Fruit fly (Drosophila melanogaster) ovary, adult (tissue): ENCODE data around the gene CapaR.
A peak's percentile ranks its signal among the peaks of the same experiment; 100 is the strongest.

Experiments
- CG17801 ChIP-seq: fragments of 200-800 bp; optimal IDR thresholded peaks from 2 replicates; lab custom pipeline; 2019; ENCODE audit warnings: missing biosample characterization, mild to moderate bottlenecking, missing genetic modification characterization, moderate library complexity; ENCODE audit not compliant: partially characterized antibody

Gene CapaR

DNA sequence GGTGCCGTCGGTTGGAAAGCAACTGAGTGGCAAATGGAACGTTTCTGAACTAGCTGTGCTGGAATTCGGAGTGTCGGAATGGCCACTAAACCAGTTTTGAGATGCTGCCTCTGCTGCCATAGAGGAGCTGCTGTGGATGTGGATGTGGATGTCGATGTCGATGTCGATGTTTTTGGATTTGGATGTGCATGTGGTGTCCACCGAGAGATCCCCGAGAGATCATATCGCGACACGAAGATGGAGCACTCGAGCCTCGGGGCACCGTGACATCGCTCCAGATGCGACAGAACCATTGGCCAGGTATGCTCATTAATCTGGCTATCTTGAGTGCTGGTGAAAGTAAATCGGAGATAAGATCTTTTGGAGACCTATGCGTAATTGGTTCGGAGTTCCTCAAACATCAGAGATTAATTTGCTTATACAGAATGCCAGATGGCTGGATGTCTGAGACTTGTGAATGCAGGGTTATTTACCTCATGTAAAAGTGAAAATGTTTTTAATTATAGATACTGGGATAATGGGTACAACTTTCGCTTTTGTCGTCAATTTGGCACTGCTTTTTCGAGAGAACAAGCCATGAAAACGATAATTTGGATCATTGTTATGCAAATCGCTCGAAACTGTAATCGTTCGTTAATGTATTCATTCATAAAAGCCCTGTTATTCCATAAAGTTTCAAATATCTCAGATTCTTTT lies 3.7 kb downstream of the CapaR start, which contains the start of gene CG7173:
Gene CG7173, minus strand, starts transcription at position 51 of the 696 bp plus-strand sequence.
- TF ChIP-seq CG17801 (GFP tag; lab: Kevin White, UChicago) = no peak

DNA sequence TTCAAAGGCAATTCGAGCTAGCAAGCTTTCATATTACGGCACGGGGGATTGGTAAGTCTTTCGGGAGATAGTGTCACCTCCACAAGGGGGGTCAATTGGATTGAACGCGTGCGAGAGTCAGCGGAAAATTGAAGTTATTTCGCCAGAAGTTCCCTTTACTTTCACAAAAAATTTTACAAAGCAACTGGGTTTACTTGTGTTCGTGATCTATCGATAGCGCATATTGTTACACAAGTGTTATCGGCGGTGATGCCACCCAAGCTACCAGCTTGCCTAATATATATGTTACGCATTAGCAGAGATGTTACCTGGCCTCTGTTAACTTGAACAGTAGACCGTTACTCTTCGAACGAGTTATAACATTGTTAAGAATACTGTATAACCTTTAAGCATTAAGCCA lies 7.2 kb downstream of the CapaR start, which contains the start of gene Wnk:
Gene Wnk, minus strand, starts transcription at position 177 of the 400 bp plus-strand sequence.
- no peak for TF ChIP-seq CG17801 (GFP tag; lab: Kevin White, UChicago)

DNA sequence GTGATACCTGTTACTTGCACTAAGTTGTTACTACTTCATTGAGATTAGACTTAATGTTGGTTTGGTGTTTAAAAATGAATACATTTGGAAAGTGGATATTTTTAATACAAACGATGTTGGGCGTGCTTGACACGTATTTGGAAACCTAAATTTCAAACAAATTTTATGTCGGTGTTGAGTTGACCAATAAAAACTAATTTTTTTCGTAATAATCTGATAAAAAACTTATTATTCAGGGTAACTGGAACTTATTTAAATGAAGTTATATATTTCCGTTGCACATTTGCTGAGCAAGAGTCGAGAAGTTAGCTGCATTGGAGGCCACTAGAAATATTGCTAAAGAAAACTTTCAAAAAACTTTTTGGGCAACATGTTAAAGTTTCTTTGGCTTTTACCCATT lies 19.9 kb downstream of the CapaR start, which contains the start of gene CG33290:
Gene CG33290, plus strand, starts transcription at position 301 of the 400 bp plus-strand sequence.
- TF ChIP-seq CG17801 (GFP tag; lab: Kevin White, UChicago) = no peak

DNA sequence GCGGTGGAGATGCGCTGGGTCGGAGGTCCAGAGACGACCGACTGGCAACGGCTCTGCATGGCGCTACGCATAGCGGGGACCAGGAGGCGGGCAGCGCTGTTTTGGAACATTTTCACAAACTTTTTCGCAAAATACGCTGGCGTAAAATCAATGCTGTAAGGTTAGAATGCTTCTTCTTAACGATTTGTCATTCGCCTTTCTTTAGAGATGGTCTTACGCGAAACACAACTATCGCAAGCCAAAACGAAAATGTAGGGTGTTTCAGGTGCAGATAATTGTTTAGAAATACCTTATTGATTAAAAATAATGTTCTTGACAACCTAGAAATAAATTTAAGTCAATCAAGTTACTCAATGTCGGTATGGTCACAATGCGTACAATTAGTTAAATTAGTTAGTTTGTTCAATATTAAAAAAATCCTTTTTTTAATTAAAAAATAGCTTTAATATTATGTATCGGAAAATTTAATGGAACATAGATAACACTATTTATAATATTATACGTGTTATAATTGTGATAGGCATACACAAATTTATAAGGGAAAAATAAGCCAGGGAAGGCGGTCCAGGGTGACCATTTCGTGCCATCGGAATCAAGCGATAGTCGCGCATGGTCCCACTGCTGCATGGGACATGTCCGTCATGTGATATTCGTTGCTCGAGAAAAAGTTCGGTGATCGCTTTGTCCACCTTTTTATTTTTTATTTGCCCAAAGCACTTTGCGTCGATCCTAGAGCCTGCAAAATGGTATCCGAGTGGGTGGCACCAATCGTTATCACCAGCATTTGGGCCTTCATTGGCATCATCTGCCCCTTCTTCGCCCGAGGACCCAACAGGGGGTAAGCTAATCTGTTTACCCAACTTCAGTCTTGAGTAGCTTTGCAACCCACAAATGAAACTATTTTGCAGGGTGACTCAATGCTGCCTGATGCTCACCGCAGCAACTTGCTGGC lies 22.5 kb downstream of the CapaR start, which contains the start of the genes COX8 and VhaM9.7-b:
Gene COX8, minus strand, starts transcription at position 203 of the 952 bp plus-strand sequence.
Gene VhaM9.7-b, plus strand, starts transcription at position 618 of the 952 bp plus-strand sequence.
- TF ChIP-seq CG17801 (GFP tag; lab: Kevin White, UChicago) = peak; percentile 33

- TF ChIP-seq CG17801 (GFP tag; lab: Kevin White, UChicago) = no peak
Measured at dm6 chr3L:21538893-21539244, 23.1 kb downstream of the CapaR start.

DNA sequence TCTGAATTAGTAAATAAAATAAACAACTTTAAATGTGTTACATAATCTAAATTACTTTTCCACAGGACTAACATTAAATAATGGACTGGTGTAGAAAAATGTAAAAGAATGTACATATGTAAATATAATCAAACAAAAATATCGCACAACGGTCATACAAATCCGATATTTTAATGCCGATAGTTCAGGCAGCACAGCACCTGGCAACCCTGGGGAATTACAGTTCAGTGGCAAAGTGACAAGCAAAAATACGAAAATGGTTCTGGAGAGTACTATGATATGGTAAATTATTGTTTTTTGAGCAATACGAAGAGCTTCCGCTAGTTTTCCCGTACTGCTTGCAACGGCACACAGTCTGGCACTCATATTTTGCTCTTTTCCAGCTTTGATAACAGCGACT lies 25.1 kb downstream of the CapaR start, which contains the start of gene Rpn10:
Gene Rpn10, plus strand, starts transcription at position 144 of the 400 bp plus-strand sequence.
- no peak for TF ChIP-seq CG17801 (GFP tag; lab: Kevin White, UChicago)

dm6 chr3L:21534360-21534759 lies 27.6 kb downstream of the CapaR start, which contains the start of gene ppk5:
ppk5 (plus strand) TSS chr3L:21534660.
- TF ChIP-seq CG17801 (GFP tag; lab: Kevin White, UChicago) = no peak

DNA sequence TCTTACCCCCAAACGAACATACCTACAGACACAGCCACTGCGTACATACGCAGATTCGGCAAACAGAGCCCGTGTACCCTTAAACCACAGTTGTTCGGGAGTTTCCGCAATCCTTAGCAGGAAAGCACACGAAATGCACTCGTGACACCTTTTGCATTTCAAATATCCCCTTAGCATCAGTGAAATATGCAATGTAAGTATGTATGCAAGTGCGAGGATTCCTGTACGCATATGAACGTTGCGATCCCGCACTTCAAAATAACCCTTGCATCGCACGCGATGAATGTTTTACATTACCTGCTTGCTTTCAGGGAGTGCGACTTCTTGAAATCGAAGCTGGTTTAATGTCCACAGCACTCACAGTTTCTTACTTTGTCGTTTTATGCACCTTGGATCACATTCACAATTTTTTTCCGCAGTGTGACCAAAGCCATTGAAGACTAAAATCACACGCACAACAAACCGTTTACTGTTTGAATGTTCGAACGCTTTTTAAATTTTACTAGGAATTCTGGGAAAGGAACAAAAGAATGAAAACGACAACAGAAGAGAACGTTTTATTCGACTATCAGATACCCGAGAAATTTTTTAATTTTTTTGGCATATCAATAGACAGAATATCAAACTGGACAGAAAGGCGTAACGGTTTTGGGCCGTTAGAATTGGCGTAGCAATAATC lies 28.6 kb downstream of the CapaR start, which contains the start of gene Mkrn1:
Gene Mkrn1, minus strand, starts transcription at position 444 of the 679 bp plus-strand sequence.
- peak; percentile 62 for TF ChIP-seq CG17801 (GFP tag; lab: Kevin White, UChicago)

DNA sequence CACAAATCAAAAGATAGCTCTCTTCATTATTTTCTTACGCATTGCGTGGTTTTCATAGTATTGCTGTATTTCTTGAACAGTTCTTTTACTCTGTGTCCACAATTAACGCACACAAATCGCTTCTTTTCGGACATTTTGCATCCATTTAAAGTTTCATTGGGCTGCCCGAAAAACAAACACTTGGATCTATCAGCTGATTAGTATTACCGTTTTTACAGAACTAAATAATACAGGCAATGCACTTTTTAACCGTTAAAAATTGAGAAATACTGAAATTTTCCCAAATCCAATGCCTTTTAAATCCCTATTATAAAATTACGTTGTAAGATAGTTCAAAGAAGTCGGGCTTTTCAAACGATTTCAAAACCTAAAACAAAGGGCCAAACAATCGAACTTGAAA lies 32.9 kb downstream of the CapaR start, which contains the start of gene Arv1:
Gene Arv1, minus strand, starts transcription at position 226 of the 400 bp plus-strand sequence.
- no peak for TF ChIP-seq CG17801 (GFP tag; lab: Kevin White, UChicago)

DNA sequence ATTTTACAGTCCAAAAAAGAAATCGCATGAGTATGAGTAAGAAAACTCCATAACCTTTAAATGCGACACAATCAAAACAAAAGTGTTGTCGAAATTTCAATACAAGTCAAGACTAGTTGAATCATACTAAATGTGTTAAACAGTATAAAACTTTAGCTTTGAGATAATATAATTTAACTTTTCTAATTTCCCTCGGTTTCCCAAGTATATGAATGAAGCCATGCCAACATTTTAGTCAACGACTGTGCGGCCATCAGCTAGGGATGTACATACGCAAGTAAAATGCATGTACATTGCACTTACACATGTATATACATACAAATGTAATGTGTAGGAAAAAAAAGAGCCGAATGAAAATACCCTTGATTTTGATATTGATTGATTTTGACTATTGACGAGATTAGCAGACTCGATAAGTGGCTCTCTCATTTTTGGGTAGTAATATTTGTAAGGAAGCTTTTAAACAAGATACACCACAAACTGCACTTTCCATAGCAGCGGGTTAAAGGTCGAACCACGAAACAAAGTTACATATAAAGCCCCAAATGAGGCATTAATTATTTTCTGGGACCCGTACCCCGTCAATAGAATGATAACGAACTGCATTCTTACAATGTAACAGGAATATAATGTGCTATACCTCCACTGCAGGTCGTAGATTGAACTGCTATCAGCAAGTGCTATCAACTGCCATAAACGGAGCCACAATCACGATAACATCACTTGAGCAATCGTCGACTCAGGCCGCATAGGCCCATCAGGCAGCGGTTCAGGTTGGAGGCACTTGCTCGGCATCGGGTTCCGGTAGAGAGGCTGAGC lies 37.7 kb downstream of the CapaR start:
- no peak for TF ChIP-seq CG17801 (GFP tag; lab: Kevin White, UChicago)

dm6 chr3L:21523059-21523836 lies 38.7 kb downstream of the CapaR start, which contains the start of gene CG7611:
CG7611 (plus strand) TSS chr3L:21523186.
- no peak for TF ChIP-seq CG17801 (GFP tag; lab: Kevin White, UChicago)

DNA sequence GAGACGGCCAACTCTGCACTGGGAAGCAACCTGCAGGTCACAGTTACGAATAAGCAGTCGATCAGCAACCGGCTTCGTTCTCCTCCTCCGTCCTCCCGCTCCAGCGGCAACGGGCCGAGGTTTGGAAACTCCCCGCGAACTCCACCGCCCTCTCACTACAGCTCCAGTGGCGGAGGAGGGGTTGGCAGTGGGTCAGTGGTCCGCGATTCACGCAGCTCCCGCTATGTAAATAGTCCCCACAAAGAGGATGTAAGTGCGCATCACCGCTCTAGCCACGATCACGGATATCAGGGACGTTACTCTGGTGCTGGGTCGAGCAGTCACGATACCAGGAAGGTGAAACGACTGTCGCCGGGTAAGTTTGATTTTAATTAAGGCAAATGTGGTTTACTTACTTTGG lies 43.6 kb downstream of the CapaR start:
- no peak for TF ChIP-seq CG17801 (GFP tag; lab: Kevin White, UChicago)
